Fruit fly (Drosophila melanogaster) whole organism, pupa: ENCODE results near the gene Sps2.
A peak's percentile ranks its signal among the peaks of the same experiment; 100 is the strongest.

Experiments used
- CG10348 ChIP-seq: fragments of 200-800 bp; sonication (Bioruptor generic); IDR thresholded peaks from 2 replicates; pipeline ENCODE4 v1.3.6; 2022; ENCODE audit warnings: missing biosample characterization, missing genetic modification characterization
- CG12605 ChIP-seq: fragments of 200-800 bp; sonication (Bioruptor generic); IDR thresholded peaks from 2 replicates; pipeline ENCODE4 v1.3.6; 2022; ENCODE audit warnings: missing biosample characterization, missing genetic modification characterization
- CG13204 ChIP-seq: fragments of 200-800 bp; sonication (Bioruptor generic); optimal IDR thresholded peaks from 2 replicates; lab custom pipeline; 2018; ENCODE audit warnings: missing biosample characterization, mild to moderate bottlenecking, missing genetic modification characterization, moderate library complexity
- CG14655 ChIP-seq: fragments of 200-800 bp; sonication (Bioruptor generic); optimal IDR thresholded peaks from 3 replicates; lab custom pipeline; 2017; ENCODE audit warnings: mild to moderate bottlenecking, missing biosample characterization, missing genetic modification reagents, missing genetic modification characterization
- CG15710 ChIP-seq: fragments of 200-800 bp; sonication (Bioruptor generic); optimal IDR thresholded peaks from 2 replicates; lab custom pipeline; 2018; ENCODE audit warnings: missing biosample characterization, mild to moderate bottlenecking, missing genetic modification characterization, moderate library complexity
- CG17806 ChIP-seq: fragments of 200-800 bp; sonication (Bioruptor generic); optimal IDR thresholded peaks from 2 replicates; lab custom pipeline; 2018; ENCODE audit warnings: missing biosample characterization, mild to moderate bottlenecking, missing genetic modification characterization, moderate library complexity
- CG32121 ChIP-seq: fragments of 200-800 bp; sonication (Bioruptor generic); IDR thresholded peaks from 2 replicates; pipeline ENCODE4 v1.3.6; 2022; ENCODE audit warnings: missing biosample characterization, missing genetic modification characterization
- CG34367 ChIP-seq: fragments of 200-800 bp; sonication (Bioruptor generic); optimal IDR thresholded peaks from 2 replicates; lab custom pipeline; 2018; ENCODE audit warnings: missing biosample characterization, mild to moderate bottlenecking, missing genetic modification characterization
- CG4496 ChIP-seq: fragments of 200-800 bp; sonication (Bioruptor generic); IDR thresholded peaks from 3 replicates; pipeline ENCODE4 v1.3.6; 2022; ENCODE audit warnings: missing biosample characterization, missing genetic modification characterization
- CG8159 ChIP-seq: fragments of 200-800 bp; sonication (Bioruptor generic); optimal IDR thresholded peaks from 3 replicates; lab custom pipeline; 2018; ENCODE audit warnings: missing biosample characterization, mild to moderate bottlenecking, missing genetic modification characterization, moderate library complexity
- CG8301 ChIP-seq: fragments of 200-800 bp; sonication (Bioruptor generic); optimal IDR thresholded peaks from 2 replicates; lab custom pipeline; 2018; ENCODE audit warnings: missing biosample characterization, mild to moderate bottlenecking, missing genetic modification characterization
- CG9948 ChIP-seq: fragments of 200-800 bp; sonication (Bioruptor generic); optimal IDR thresholded peaks from 2 replicates; lab custom pipeline; 2018; ENCODE audit warnings: missing biosample characterization, mild to moderate bottlenecking, missing genetic modification characterization, moderate library complexity
- D1 ChIP-seq: fragments of 200-800 bp; sonication (Bioruptor generic); optimal IDR thresholded peaks from 2 replicates; lab custom pipeline; 2018; ENCODE audit warnings: missing biosample characterization, mild to moderate bottlenecking, missing genetic modification characterization, moderate library complexity
- EcR ChIP-seq: fragments of 200-800 bp; sonication (Bioruptor generic); optimal IDR thresholded peaks from 3 replicates; lab custom pipeline; 2019; ENCODE audit warnings: missing biosample characterization, missing genetic modification characterization, mild to moderate bottlenecking, moderate library complexity, missing genetic modification reagents
- Ets98B ChIP-seq: fragments of 200-800 bp; sonication (Bioruptor generic); IDR thresholded peaks from 2 replicates; pipeline ENCODE4 v1.3.6; 2022; ENCODE audit warnings: missing biosample characterization, missing genetic modification characterization
- Pif1A ChIP-seq: fragments of 200-800 bp; sonication (Bioruptor generic); optimal IDR thresholded peaks from 3 replicates; lab custom pipeline; 2016; ENCODE audit warnings: missing biosample characterization, missing genetic modification characterization
- Pif1B ChIP-seq: fragments of 200-800 bp; sonication (Bioruptor generic); optimal IDR thresholded peaks from 3 replicates; lab custom pipeline; 2016; ENCODE audit warnings: missing biosample characterization, missing genetic modification characterization
- Snoo ChIP-seq: fragments of 200-800 bp; sonication (Bioruptor generic); optimal IDR thresholded peaks from 3 replicates; lab custom pipeline; 2017; ENCODE audit warnings: missing biosample characterization, mild to moderate bottlenecking, missing genetic modification characterization, inconsistent platforms
- fd96Ca ChIP-seq: fragments of 200-800 bp; sonication (Bioruptor generic); IDR thresholded peaks from 3 replicates; pipeline ENCODE4 v1.3.6; 2022; ENCODE audit warnings: missing biosample characterization, missing genetic modification characterization
- gl ChIP-seq: fragments of 200-800 bp; sonication (Bioruptor generic); optimal IDR thresholded peaks from 2 replicates; lab custom pipeline; 2018; ENCODE audit warnings: missing biosample characterization, mild to moderate bottlenecking, missing genetic modification characterization
- rn ChIP-seq: fragments of 200-800 bp; sonication (Bioruptor generic); IDR thresholded peaks from 2 replicates; pipeline ENCODE4 v1.3.6; 2022; ENCODE audit warnings: missing biosample characterization, missing genetic modification characterization

Gene Sps2

dm6 chr2L:10339212-10339721 is 3.1 kb upstream of the Sps2 start, which contains the start of gene SamDC:
Gene SamDC, plus strand, starts transcription at chr2L:10339457.
- TF ChIP-seq CG9948 (tag; lab: Kevin White, UChicago) (peak; percentile 3), CG12605 (GFP tag; lab: Robert Waterston, UW) (0 out of 2 replicates have a peak, but pooled peaks have one; percentile 23), Ets98B (GFP tag; lab: Robert Waterston, UW) (peak; percentile 36; the same call in 1 of the 2 replicates), Pif1A (GFP tag; lab: Kevin White, UChicago) (peak; percentile 19), CG8159 (tag; lab: Kevin White, UChicago) (peak; percentile 39), CG32121 (GFP tag; lab: Robert Waterston, UW) (peak; percentile 11; the same call in 1 of the 2 replicates), Snoo (tag; lab: Kevin White, UChicago) (peak; percentile 25), CG15710 (peak; percentile 36), CG14655 (no peak), D1 (tag; lab: Kevin White, UChicago) (no peak), EcR (GFP tag; lab: Kevin White, UChicago) (no peak)

- TF ChIP-seq gl (no peak), CG14655 (no peak), CG13204 (no peak), fd96Ca (no peak), Ets98B (GFP tag; lab: Robert Waterston, UW) (no peak), CG10348 (GFP tag; lab: Robert Waterston, UW) (no peak), CG8301 (tag; lab: Kevin White, UChicago) (no peak)
Measured at dm6 chr2L:10339841-10340240, 2.6 kb upstream of the Sps2 start.

- TF ChIP-seq D1 (tag; lab: Kevin White, UChicago) (no peak), CG8159 (tag; lab: Kevin White, UChicago) (no peak), CG13204 (no peak), CG15710 (peak; percentile 6), CG9948 (tag; lab: Kevin White, UChicago) (peak; percentile 4), Snoo (tag; lab: Kevin White, UChicago) (peak; percentile 13), Ets98B (GFP tag; lab: Robert Waterston, UW) (no peak), CG17806 (tag; lab: Kevin White, UChicago) (peak; percentile 7), CG14655 (no peak), fd96Ca (no peak), gl (no peak), CG4496 (no peak), CG8301 (tag; lab: Kevin White, UChicago) (no peak), EcR (GFP tag; lab: Kevin White, UChicago) (no peak), Pif1A (GFP tag; lab: Kevin White, UChicago) (no peak), CG32121 (GFP tag; lab: Robert Waterston, UW) (no peak), CG10348 (GFP tag; lab: Robert Waterston, UW) (no peak)
Measured at dm6 chr2L:10341405-10341804, 989 bp upstream of the Sps2 start, which contains the start of gene CG31715. Gene CG31715, plus strand, starts transcription at chr2L:10341616.

- no peak for TF ChIP-seq D1 (tag; lab: Kevin White, UChicago)
Measured at dm6 chr2L:10344029-10344606, 1.7 kb downstream of the Sps2 start, which contains the start of gene Frmd5. Gene Frmd5, plus strand, starts transcription at chr2L:10344442.

- TF ChIP-seq CG32121 (GFP tag; lab: Robert Waterston, UW) (no peak), rn (GFP tag; lab: Robert Waterston, UW) (no peak), CG14655 (no peak), gl (no peak), D1 (tag; lab: Kevin White, UChicago) (no peak), EcR (GFP tag; lab: Kevin White, UChicago) (no peak), Snoo (tag; lab: Kevin White, UChicago) (no peak), CG4496 (no peak), CG17806 (tag; lab: Kevin White, UChicago) (no peak), CG8159 (tag; lab: Kevin White, UChicago) (no peak)
Measured at dm6 chr2L:10351130-10351529, 8.7 kb downstream of the Sps2 start.

dm6 chr2L:10353871-10354270 is 11.5 kb downstream of the Sps2 start, which contains the start of gene CG34367:
Gene CG34367, minus strand, starts transcription at chr2L:10353905.
- no peak for TF ChIP-seq CG13204
- no peak for TF ChIP-seq rn (GFP tag; lab: Robert Waterston, UW)
- no peak for TF ChIP-seq CG32121 (GFP tag; lab: Robert Waterston, UW)
- no peak for TF ChIP-seq CG12605 (GFP tag; lab: Robert Waterston, UW)
- TF ChIP-seq CG34367 (tag; lab: Kevin White, UChicago): no peak
- TF ChIP-seq Ets98B (GFP tag; lab: Robert Waterston, UW): no peak
- no peak for TF ChIP-seq CG9948 (tag; lab: Kevin White, UChicago)
- TF ChIP-seq CG4496: no peak
- no peak for TF ChIP-seq CG10348 (GFP tag; lab: Robert Waterston, UW)
- TF ChIP-seq gl: no peak
- TF ChIP-seq Pif1A (GFP tag; lab: Kevin White, UChicago): no peak
- TF ChIP-seq CG8159 (tag; lab: Kevin White, UChicago): no peak
- TF ChIP-seq CG14655: no peak
- TF ChIP-seq EcR (GFP tag; lab: Kevin White, UChicago): no peak
- TF ChIP-seq fd96Ca: no peak
- TF ChIP-seq CG8301 (tag; lab: Kevin White, UChicago): no peak
- TF ChIP-seq Snoo (tag; lab: Kevin White, UChicago): no peak
- TF ChIP-seq Pif1B (GFP tag; lab: Kevin White, UChicago): no peak
